Fruit fly (Drosophila melanogaster): Measurements from ENCODE around the gene myd.

The myd gene

DNA sequence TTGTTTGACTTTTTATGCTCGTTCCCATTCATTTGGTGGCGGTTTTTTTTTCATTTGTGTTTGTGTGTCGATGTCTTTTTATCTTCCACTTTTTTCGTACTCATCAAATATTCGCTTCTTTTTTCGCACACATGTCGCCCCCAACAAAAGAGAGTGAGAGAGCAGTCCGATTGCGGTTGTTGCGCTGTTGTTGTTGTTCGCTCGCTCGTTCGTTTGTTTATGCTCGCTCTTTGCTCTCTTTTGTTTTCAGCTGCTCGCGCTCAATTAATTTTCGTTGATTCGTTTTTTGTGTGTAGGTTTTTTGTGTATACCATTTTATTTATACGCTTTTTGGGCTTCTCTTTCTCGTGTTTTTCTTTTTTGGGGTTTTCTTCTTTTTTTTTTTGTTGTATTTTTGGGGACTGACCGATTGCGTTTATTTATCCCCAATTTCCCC is 14.8 kb upstream of the myd start:
- TF ChIP-seq Crg-1 (GFP tag; optimal IDR thresholded peaks at IDR 0.05): no peak
- TF ChIP-seq CG1620 (GFP tag; optimal IDR thresholded peaks at IDR 0.05): no peak
- TF ChIP-seq CG11617 (GFP tag; optimal IDR thresholded peaks at IDR 0.05): no peak
- TF ChIP-seq Hr96 (GFP tag; optimal IDR thresholded peaks at IDR 0.05): no peak
- no peak for TF ChIP-seq CG14711 (tag; optimal IDR thresholded peaks at IDR 0.05)
- TF ChIP-seq bab1 (GFP tag; optimal IDR thresholded peaks at IDR 0.05): peak; percentile 5
- TF ChIP-seq cic (GFP tag; optimal IDR thresholded peaks at IDR 0.05): peak; percentile 35
- no peak for TF ChIP-seq ovo (GFP tag; optimal IDR thresholded peaks at IDR 0.05)
- TF ChIP-seq kay (GFP tag; ENCODE audit: borderline replicate concordance): no peak
- peak; percentile 64 for TF ChIP-seq tj (GFP tag; optimal IDR thresholded peaks at IDR 0.05)
- TF ChIP-seq CG7045 (GFP tag; optimal IDR thresholded peaks at IDR 0.05): no peak
- no peak for TF ChIP-seq Clk (GFP tag; optimal IDR thresholded peaks at IDR 0.05)
- no peak for TF ChIP-seq toe (GFP tag; optimal IDR thresholded peaks at IDR 0.05)
- no peak for TF ChIP-seq CG33017 (tag; optimal IDR thresholded peaks at IDR 0.05)
- no peak for TF ChIP-seq cnc (optimal IDR thresholded peaks at IDR 0.05)
- peak; percentile 30 for TF ChIP-seq Mnt (GFP tag; optimal IDR thresholded peaks at IDR 0.05)
- TF ChIP-seq CG7101 (tag; optimal IDR thresholded peaks at IDR 0.05): no peak
- no peak for TF ChIP-seq pad (GFP tag; optimal IDR thresholded peaks at IDR 0.05)
- TF ChIP-seq CG5204 (GFP tag; optimal IDR thresholded peaks at IDR 0.05): no peak
- TF ChIP-seq CG12768 (GFP tag; optimal IDR thresholded peaks at IDR 0.05): no peak

DNA sequence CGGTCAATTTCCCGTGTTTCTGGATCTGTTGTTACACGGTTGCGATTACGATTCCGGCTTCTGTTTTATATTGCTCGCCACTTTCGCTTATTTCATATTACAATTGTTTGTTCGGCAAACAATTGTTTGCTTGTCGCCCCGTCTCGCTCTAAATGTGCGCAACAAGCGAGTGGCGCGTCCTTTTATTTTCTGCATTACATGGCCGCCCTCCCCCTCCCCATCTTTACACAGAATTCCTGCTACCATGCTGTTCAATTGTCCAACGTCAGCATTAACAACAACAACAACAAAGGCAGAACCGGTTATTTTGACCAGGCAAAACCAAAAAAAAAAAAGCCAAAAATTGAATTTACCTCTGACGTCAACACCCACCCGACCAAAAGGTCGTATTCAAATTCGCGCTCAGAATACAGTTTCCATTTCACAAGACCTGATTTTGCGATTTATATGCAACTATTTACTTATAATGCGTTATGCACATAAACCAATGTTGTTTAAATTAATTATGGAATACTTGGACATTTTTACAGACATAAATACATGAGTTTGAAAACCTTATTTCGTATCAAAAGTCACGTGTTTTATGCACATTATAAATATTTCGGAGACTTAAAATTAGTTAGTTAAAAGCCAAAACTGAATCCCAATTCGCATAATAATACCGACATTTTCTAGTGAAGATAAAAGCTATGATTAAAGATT is 14.2 kb upstream of the myd start:
- peak; percentile 79 for TF ChIP-seq tj (GFP tag; optimal IDR thresholded peaks at IDR 0.05)
- no peak for TF ChIP-seq kay (GFP tag; ENCODE audit: borderline replicate concordance)
- TF ChIP-seq pad (GFP tag; optimal IDR thresholded peaks at IDR 0.05): no peak
- TF ChIP-seq CG12768 (GFP tag; optimal IDR thresholded peaks at IDR 0.05): no peak
- no peak for TF ChIP-seq Clk (GFP tag; optimal IDR thresholded peaks at IDR 0.05)

DNA sequence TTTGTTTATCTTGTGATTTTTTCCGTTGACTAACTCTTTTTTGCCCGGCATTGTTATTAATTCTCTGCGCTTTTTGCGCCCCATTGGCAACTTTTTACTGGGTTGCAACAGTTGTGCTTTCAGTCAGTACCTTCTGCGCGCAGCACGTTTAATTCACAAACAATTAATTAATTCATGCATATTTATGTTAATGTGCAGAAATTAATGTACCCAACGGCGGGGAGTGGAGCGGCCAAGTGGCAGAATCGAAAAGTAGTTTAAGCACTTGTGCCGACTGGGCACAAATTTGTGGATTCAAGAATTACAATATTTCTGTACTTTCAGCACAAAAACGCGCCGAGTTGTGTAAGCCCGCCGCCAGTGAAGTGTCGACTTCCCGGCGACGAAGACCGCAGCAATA is 12.9 kb upstream of the myd start:
- TF ChIP-seq tj (GFP tag; optimal IDR thresholded peaks at IDR 0.05) (peak; percentile 100), CG14711 (tag; optimal IDR thresholded peaks at IDR 0.05) (peak; percentile 31), Clk (GFP tag; optimal IDR thresholded peaks at IDR 0.05) (no peak)

DNA sequence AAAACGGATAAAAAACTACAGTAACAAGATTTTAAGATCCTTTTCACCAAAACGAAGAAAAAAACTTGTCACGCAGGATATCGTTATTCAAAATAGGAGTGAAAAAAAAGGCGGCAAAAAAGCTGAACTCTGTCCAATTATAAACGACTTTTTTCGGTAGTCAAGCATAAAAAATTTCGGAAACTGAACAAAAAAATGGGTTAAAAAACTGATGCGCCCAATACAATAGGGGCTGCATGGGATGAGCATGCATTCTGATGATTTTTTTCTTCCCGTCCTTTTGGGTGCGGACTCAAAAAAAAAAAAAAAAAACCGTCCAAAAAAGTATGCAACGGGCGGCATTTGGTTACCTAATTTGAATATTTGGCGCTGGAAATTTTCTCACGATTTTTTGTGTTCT is 5.9 kb upstream of the myd start:
- TF ChIP-seq tj (GFP tag; optimal IDR thresholded peaks at IDR 0.05) (no peak), Mnt (GFP tag; optimal IDR thresholded peaks at IDR 0.05) (no peak)

DNA sequence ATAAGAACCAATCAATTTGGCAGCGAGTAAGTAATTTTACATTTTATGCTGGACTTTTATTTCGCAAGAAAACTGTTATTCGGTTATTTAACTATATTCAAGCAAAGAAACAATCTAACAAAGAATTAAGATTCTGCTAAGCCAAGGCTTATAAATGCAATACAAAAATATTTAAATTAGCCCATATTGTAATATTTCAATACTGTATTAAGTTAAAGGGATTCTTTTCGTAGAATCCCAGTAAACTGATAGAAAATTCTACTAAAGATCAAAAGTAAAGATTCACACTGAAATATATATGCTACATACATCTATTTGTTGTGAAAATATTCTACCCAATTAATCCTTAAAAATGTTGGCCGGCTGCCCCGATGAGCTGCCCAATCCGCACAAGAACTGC is 3.8 kb upstream of the myd start, which contains the start of gene CG14282:
Gene CG14282, plus strand, starts transcription at position 301 of the 400 bp plus-strand sequence.
- TF ChIP-seq tj (GFP tag; optimal IDR thresholded peaks at IDR 0.05) (no peak), ovo (GFP tag; optimal IDR thresholded peaks at IDR 0.05) (no peak), CG14711 (tag; optimal IDR thresholded peaks at IDR 0.05) (no peak), kay (GFP tag; ENCODE audit: borderline replicate concordance) (no peak), bab1 (GFP tag; optimal IDR thresholded peaks at IDR 0.05) (no peak), CG1620 (GFP tag; optimal IDR thresholded peaks at IDR 0.05) (no peak), CG7101 (tag; optimal IDR thresholded peaks at IDR 0.05) (no peak), CG11617 (GFP tag; optimal IDR thresholded peaks at IDR 0.05) (no peak), CG5204 (GFP tag; optimal IDR thresholded peaks at IDR 0.05) (no peak), cnc (optimal IDR thresholded peaks at IDR 0.05) (no peak), CG33017 (tag; optimal IDR thresholded peaks at IDR 0.05) (no peak), CG7045 (GFP tag; optimal IDR thresholded peaks at IDR 0.05) (no peak), Mnt (GFP tag; optimal IDR thresholded peaks at IDR 0.05) (no peak), Crg-1 (GFP tag; optimal IDR thresholded peaks at IDR 0.05) (no peak), cic (GFP tag; optimal IDR thresholded peaks at IDR 0.05) (no peak), Clk (GFP tag; optimal IDR thresholded peaks at IDR 0.05) (no peak), Hr96 (GFP tag; optimal IDR thresholded peaks at IDR 0.05) (no peak), toe (GFP tag; optimal IDR thresholded peaks at IDR 0.05) (no peak), CG12768 (GFP tag; optimal IDR thresholded peaks at IDR 0.05) (no peak), pad (GFP tag; optimal IDR thresholded peaks at IDR 0.05) (no peak)

DNA sequence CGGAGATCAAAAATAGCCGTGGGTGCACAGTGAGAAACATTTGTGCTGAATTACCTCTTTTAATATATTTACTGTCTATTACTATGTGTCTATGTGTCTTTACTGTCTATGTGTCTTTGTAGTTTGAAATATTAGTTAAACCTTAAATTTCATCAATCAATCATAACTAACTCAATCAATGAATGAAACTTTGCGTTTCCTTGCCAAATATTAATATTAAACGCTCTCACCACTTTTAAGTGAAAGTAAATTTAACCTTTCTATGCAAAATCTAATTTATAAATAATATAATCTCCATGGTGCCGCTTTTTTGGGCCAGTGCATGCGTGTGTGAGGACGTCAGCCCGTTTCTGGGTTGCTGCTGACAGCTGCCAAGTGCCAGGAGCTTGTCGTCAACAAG is 755 bp downstream of the myd start:
- TF ChIP-seq CG5204 (GFP tag; optimal IDR thresholded peaks at IDR 0.05) (peak; percentile 18), kay (GFP tag; ENCODE audit: borderline replicate concordance) (no peak), CG14711 (tag; optimal IDR thresholded peaks at IDR 0.05) (no peak), cic (GFP tag; optimal IDR thresholded peaks at IDR 0.05) (no peak)

DNA sequence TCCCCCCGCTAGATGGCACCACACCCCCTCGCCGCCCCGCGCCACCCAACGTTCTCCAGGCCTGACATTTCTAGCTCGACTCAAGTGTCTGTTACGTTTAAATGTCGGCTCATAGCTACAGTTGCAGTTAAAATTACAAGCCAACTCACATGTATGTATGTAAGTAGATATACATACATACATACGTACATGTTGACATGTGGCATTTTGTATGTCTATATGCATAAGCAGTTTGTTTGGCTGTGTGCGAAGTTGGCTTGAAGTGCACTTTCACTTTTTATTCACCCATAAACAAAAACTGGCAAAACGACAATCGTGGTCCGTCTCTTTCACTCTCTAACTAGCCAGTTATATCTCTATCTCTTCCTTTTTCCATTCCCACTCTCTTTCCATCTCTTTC is 2.4 kb downstream of the myd start:
- TF ChIP-seq cnc (optimal IDR thresholded peaks at IDR 0.05) (no peak), CG1620 (GFP tag; optimal IDR thresholded peaks at IDR 0.05) (no peak), Hr96 (GFP tag; optimal IDR thresholded peaks at IDR 0.05) (no peak), CG7045 (GFP tag; optimal IDR thresholded peaks at IDR 0.05) (no peak), Clk (GFP tag; optimal IDR thresholded peaks at IDR 0.05) (no peak), bab1 (GFP tag; optimal IDR thresholded peaks at IDR 0.05) (no peak), CG12768 (GFP tag; optimal IDR thresholded peaks at IDR 0.05) (no peak), CG7101 (tag; optimal IDR thresholded peaks at IDR 0.05) (no peak), Crg-1 (GFP tag; optimal IDR thresholded peaks at IDR 0.05) (no peak), CG14711 (tag; optimal IDR thresholded peaks at IDR 0.05) (no peak)
